Worm (Caenorhabditis elegans): ENCODE results near the gene C34F11.8.

DNA sequence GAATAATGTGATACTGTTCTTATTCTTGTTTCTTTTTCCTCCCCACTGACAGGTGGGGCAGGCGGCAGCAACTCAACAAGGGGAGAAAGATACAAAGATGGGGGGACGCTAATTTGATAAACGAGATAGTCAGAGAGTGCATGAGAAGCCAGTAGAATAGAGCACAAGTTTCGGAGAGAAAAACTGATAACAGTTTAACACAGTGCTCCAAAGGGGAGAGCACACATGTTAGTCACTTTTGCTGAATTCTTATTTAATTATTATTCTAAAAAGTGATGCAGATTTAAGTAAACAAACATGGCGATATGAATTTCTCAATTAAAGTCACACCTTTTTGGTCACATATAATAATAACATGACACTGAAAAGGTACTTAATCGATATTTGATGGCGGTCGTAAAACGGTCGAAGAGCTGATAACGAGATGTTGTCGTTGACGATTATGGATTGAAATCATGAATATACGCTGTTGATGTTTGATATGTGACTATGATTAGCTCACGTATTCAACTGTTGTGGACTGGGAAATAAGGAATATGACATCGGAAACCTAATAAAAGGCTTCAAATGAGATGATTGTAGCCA, 24.7 kb downstream of the C34F11.8 start:
- TF ChIP-seq elt-4 (tag; optimal IDR thresholded peaks at IDR 0.05) (no peak), hlh-30 (tag; optimal IDR thresholded peaks at IDR 0.05; ENCODE audit: insufficient read depth) (no peak), Y22D7AL.16 (tag; optimal IDR thresholded peaks at IDR 0.05) (no peak)

Data from whole organism, late embryonic.